Worm (Caenorhabditis elegans) whole organism, young adult: Measurements from ENCODE around the gene F55G7.3.
A peak's percentile ranks its signal among the peaks of the same experiment; 100 is the strongest.

Experiments
- B0019.2 ChIP-seq: fragments of 200-800 bp; sonication (Bioruptor generic); conservative IDR thresholded peaks from 2 replicates; pipeline ENCODE4 v1.3.6; 2022; ENCODE audit warnings: missing genetic modification reagents, missing genetic modification characterization, missing compliant biosample characterization
- B0035.1 ChIP-seq: sonication (generic microtip); optimal IDR thresholded peaks from 2 replicates; lab custom pipeline; 2016; ENCODE audit warnings: missing genetic modification characterization, mild to moderate bottlenecking, missing compliant biosample characterization, missing genotype, missing genetic modification reagents
- C06A6.2 ChIP-seq: fragments of 200-800 bp; sonication (Bioruptor generic); conservative IDR thresholded peaks from 2 replicates; pipeline ENCODE4 v1.3.6; 2022; ENCODE audit warnings: missing genetic modification characterization, missing compliant biosample characterization
- F33H1.4 ChIP-seq: fragments of 200-800 bp; sonication (Bioruptor generic); IDR thresholded peaks from 2 replicates; pipeline ENCODE4 v1.3.6; 2022; ENCODE audit warnings: missing genetic modification reagents, missing genetic modification characterization, missing compliant biosample characterization
- F39B2.1 ChIP-seq: fragments of 200-800 bp; sonication (Bioruptor generic); IDR thresholded peaks from 2 replicates; pipeline ENCODE4 v1.3.6; 2022; ENCODE audit warnings: missing genetic modification reagents, missing genetic modification characterization, missing compliant biosample characterization
- F52B5.7 ChIP-seq: sonication (generic microtip); optimal IDR thresholded peaks from 2 replicates; lab custom pipeline; 2016; ENCODE audit warnings: mild to moderate bottlenecking, missing genetic modification characterization, missing compliant biosample characterization
- F57A8.1 ChIP-seq: fragments of 200-800 bp; sonication (Bioruptor generic); optimal IDR thresholded peaks from 2 replicates; lab custom pipeline; 2018; ENCODE audit warnings: mild to moderate bottlenecking, missing genetic modification characterization, moderate library complexity, missing compliant biosample characterization
- K11D2.4 ChIP-seq: fragments of 200-800 bp; sonication (Bioruptor generic); IDR thresholded peaks from 2 replicates; pipeline ENCODE4 v1.3.6; 2022; ENCODE audit warnings: missing genetic modification reagents, missing genetic modification characterization, missing compliant biosample characterization
- K12H6.12 ChIP-seq: fragments of 200-800 bp; sonication (Bioruptor generic); optimal IDR thresholded peaks from 2 replicates; lab custom pipeline; 2018; ENCODE audit warnings: mild to moderate bottlenecking, missing genetic modification characterization, missing compliant biosample characterization
- Y53F4B.3 ChIP-seq: fragments of 200-800 bp; sonication (Bioruptor generic); IDR thresholded peaks from 2 replicates; pipeline ENCODE4 v1.3.6; 2022; ENCODE audit warnings: missing genetic modification reagents, missing genetic modification characterization, missing compliant biosample characterization
- Y53G8AR.9 ChIP-seq: fragments of 200-800 bp; sonication (Bioruptor generic); conservative IDR thresholded peaks from 2 replicates; pipeline ENCODE4 v1.3.6; 2022; ENCODE audit warnings: missing genetic modification reagents, missing genetic modification characterization, missing compliant biosample characterization
- Y95B8A.8 ChIP-seq: fragments of 200-800 bp; sonication (Bioruptor generic); IDR thresholded peaks from 2 replicates; pipeline ENCODE4 v1.3.6; 2022; ENCODE audit warnings: missing genetic modification reagents, missing genetic modification characterization, missing compliant biosample characterization
- ZK185.1 ChIP-seq: sonication (generic microtip); optimal IDR thresholded peaks from 2 replicates; lab custom pipeline; 2016; ENCODE audit warnings: mild to moderate bottlenecking, missing genetic modification characterization, missing compliant biosample characterization; ENCODE audit not compliant: poor library complexity, severe bottlenecking
- akir-1 ChIP-seq: fragments of 200-800 bp; sonication (Bioruptor generic); optimal IDR thresholded peaks from 2 replicates; lab custom pipeline; 2018; ENCODE audit warnings: mild to moderate bottlenecking, missing genetic modification characterization, moderate library complexity, missing compliant biosample characterization
- attf-5 ChIP-seq: fragments of 200-800 bp; sonication (Bioruptor generic); optimal IDR thresholded peaks from 2 replicates; lab custom pipeline; 2018; ENCODE audit warnings: mild to moderate bottlenecking, missing genetic modification characterization, missing compliant biosample characterization
- bed-2 ChIP-seq: fragments of 200-800 bp; sonication (Bioruptor generic); IDR thresholded peaks from 2 replicates; pipeline ENCODE4 v1.3.6; 2022; ENCODE audit warnings: missing genetic modification reagents, missing genetic modification characterization, missing compliant biosample characterization
- ccch-3 ChIP-seq: fragments of 200-800 bp; sonication (Bioruptor generic); optimal IDR thresholded peaks from 2 replicates; lab custom pipeline; 2018; ENCODE audit warnings: mild to moderate bottlenecking, missing genetic modification characterization, missing compliant biosample characterization
- cebp-2 ChIP-seq: fragments of 200-800 bp; sonication (Bioruptor generic); IDR thresholded peaks from 2 replicates; pipeline ENCODE4 v1.3.6; 2022; ENCODE audit warnings: missing genetic modification characterization, missing compliant biosample characterization
- ceh-27 ChIP-seq: fragments of 200-800 bp; sonication (Bioruptor generic); optimal IDR thresholded peaks from 2 replicates; lab custom pipeline; 2018; ENCODE audit warnings: mild to moderate bottlenecking, missing genetic modification characterization, moderate library complexity, missing compliant biosample characterization
- ceh-79 ChIP-seq: sonication (generic microtip); optimal IDR thresholded peaks from 2 replicates; lab custom pipeline; 2017; ENCODE audit warnings: mild to moderate bottlenecking, missing genetic modification characterization, missing compliant biosample characterization
- ceh-91 ChIP-seq: fragments of 200-800 bp; sonication (Bioruptor generic); IDR thresholded peaks from 2 replicates; pipeline ENCODE4 v1.3.6; 2022; ENCODE audit warnings: missing genetic modification reagents, missing genetic modification characterization, missing compliant biosample characterization
- chd-7 ChIP-seq: sonication (generic microtip); optimal IDR thresholded peaks from 2 replicates; lab custom pipeline; 2016; ENCODE audit warnings: mild to moderate bottlenecking, missing genetic modification characterization, moderate library complexity, missing compliant biosample characterization
- efl-1 ChIP-seq: fragments of 150-350 bp; optimal IDR thresholded peaks from 2 replicates; lab custom pipeline; 2014; ENCODE audit warnings: missing biosample characterization, missing genetic modification reagents, missing genetic modification characterization
- egl-18 ChIP-seq: fragments of 200-800 bp; sonication (Bioruptor generic); IDR thresholded peaks from 2 replicates; pipeline ENCODE4 v1.3.6; 2022; ENCODE audit warnings: missing genetic modification reagents, missing genetic modification characterization, missing compliant biosample characterization
- egl-44 ChIP-seq: fragments of 200-800 bp; sonication (Bioruptor generic); IDR thresholded peaks from 2 replicates; pipeline ENCODE4 v1.3.6; 2022; ENCODE audit warnings: missing genetic modification reagents, missing genetic modification characterization, missing compliant biosample characterization
- ets-4 ChIP-seq: fragments of 200-800 bp; sonication (Bioruptor generic); optimal IDR thresholded peaks from 2 replicates; lab custom pipeline; 2018; ENCODE audit warnings: mild to moderate bottlenecking, missing genetic modification characterization, missing compliant biosample characterization
- him-1 ChIP-seq: sonication (generic microtip); optimal IDR thresholded peaks from 2 replicates; lab custom pipeline; 2016; ENCODE audit warnings: missing genotype, missing genetic modification reagents, missing genetic modification characterization, missing compliant biosample characterization
- hlh-12 ChIP-seq: sonication (generic microtip); optimal IDR thresholded peaks from 2 replicates; lab custom pipeline; 2016; ENCODE audit warnings: missing genetic modification characterization, missing compliant biosample characterization
- hlh-26 ChIP-seq: fragments of 200-800 bp; sonication (Bioruptor generic); conservative IDR thresholded peaks from 2 replicates; pipeline ENCODE4 v1.3.6; 2022; ENCODE audit warnings: missing genetic modification reagents, missing genetic modification characterization, missing compliant biosample characterization
- hmg-20 ChIP-seq: fragments of 200-800 bp; sonication (Bioruptor generic); IDR thresholded peaks from 2 replicates; pipeline ENCODE4 v1.3.6; 2022; ENCODE audit warnings: missing genetic modification reagents, missing genetic modification characterization, missing compliant biosample characterization
- hrde-1 ChIP-seq: sonication (generic microtip); optimal IDR thresholded peaks from 2 replicates; lab custom pipeline; 2016; ENCODE audit warnings: missing genetic modification characterization, mild to moderate bottlenecking, missing compliant biosample characterization, moderate library complexity, missing genotype, missing genetic modification reagents, borderline replicate concordance
- lag-1 ChIP-seq: fragments of 200-800 bp; sonication (Bioruptor generic); IDR thresholded peaks from 2 replicates; pipeline ENCODE4 v1.3.6; 2022; ENCODE audit warnings: missing genetic modification reagents, missing genetic modification characterization, missing compliant biosample characterization
- let-607 ChIP-seq, 2 experiments: fragments of 200-800 bp in 1 of 2; sonication (Bioruptor generic) in 1 of 2; sonication (generic microtip) in 1 of 2; optimal IDR thresholded peaks; 2 replicates each; lab custom pipeline; 2016 to 2018; ENCODE audit warnings: mild to moderate bottlenecking in 2 of 2, missing compliant biosample characterization in 2 of 2, missing genetic modification characterization in 2 of 2, moderate library complexity in 2 of 2, missing genotype in 1 of 2
- lsy-27 ChIP-seq: sonication (generic microtip); optimal IDR thresholded peaks from 2 replicates; lab custom pipeline; 2017; ENCODE audit warnings: missing genetic modification characterization, mild to moderate bottlenecking, missing compliant biosample characterization, antibody characterized with exemption, missing genotype, borderline replicate concordance; ENCODE audit not compliant: insufficient read depth
- madf-6 ChIP-seq: fragments of 200-800 bp; sonication (Bioruptor generic); IDR thresholded peaks from 2 replicates; pipeline ENCODE4 v1.3.6; 2022; ENCODE audit warnings: missing genetic modification reagents, missing genetic modification characterization, missing compliant biosample characterization
- nfya-1 ChIP-seq: sonication (generic microtip); optimal IDR thresholded peaks from 2 replicates; lab custom pipeline; 2017; ENCODE audit warnings: antibody characterized with exemption, missing compliant biosample characterization, missing genetic modification characterization, borderline replicate concordance; ENCODE audit not compliant: insufficient read depth
- nfya-2 ChIP-seq: fragments of 200-800 bp; sonication (Bioruptor generic); IDR thresholded peaks from 2 replicates; pipeline ENCODE4 v1.3.6; 2022; ENCODE audit warnings: missing genetic modification reagents, missing genetic modification characterization, missing compliant biosample characterization
- nhr-179 ChIP-seq: sonication (generic microtip); optimal IDR thresholded peaks from 2 replicates; lab custom pipeline; 2016; ENCODE audit warnings: mild to moderate bottlenecking, missing genetic modification characterization, missing compliant biosample characterization
- pha-4 ChIP-seq: fragments of 150-350 bp; sonication (generic microtip); optimal IDR thresholded peaks from 2 replicates; lab custom pipeline; 2014; ENCODE audit warnings: missing biosample characterization, missing genetic modification reagents, missing genetic modification characterization
- repo-1 ChIP-seq: sonication (generic microtip); optimal IDR thresholded peaks from 2 replicates; lab custom pipeline; 2017; ENCODE audit warnings: mild to moderate bottlenecking, missing genetic modification characterization, missing compliant biosample characterization
- sdz-38 ChIP-seq: sonication (generic microtip); optimal IDR thresholded peaks from 2 replicates; lab custom pipeline; 2016; ENCODE audit warnings: missing genotype, missing genetic modification characterization, missing compliant biosample characterization
- snpc-1.1 ChIP-seq: sonication (generic microtip); optimal IDR thresholded peaks from 2 replicates; lab custom pipeline; 2017; ENCODE audit warnings: missing genetic modification characterization, mild to moderate bottlenecking, missing compliant biosample characterization, antibody characterized with exemption, moderate library complexity, missing genotype, missing genetic modification reagents; ENCODE audit not compliant: insufficient read depth
- snpc-3.4 ChIP-seq: sonication (generic microtip); optimal IDR thresholded peaks from 2 replicates; lab custom pipeline; 2017; ENCODE audit warnings: missing genetic modification characterization, mild to moderate bottlenecking, missing compliant biosample characterization, antibody characterized with exemption, moderate library complexity, missing genotype, missing genetic modification reagents
- tbp1 ChIP-seq: fragments of 200-800 bp; sonication (Bioruptor generic); optimal IDR thresholded peaks from 2 replicates; lab custom pipeline; 2018; ENCODE audit warnings: mild to moderate bottlenecking, missing genetic modification characterization, missing compliant biosample characterization
- unc-130 ChIP-seq: sonication (generic microtip); optimal IDR thresholded peaks from 2 replicates; lab custom pipeline; 2016; ENCODE audit warnings: missing genetic modification reagents, missing genetic modification characterization, missing compliant biosample characterization
- ztf-18 ChIP-seq: sonication (generic microtip); optimal IDR thresholded peaks from 2 replicates; lab custom pipeline; 2016; ENCODE audit warnings: missing genotype, mild to moderate bottlenecking, missing genetic modification characterization, missing compliant biosample characterization
- ztf-26 ChIP-seq: sonication (generic microtip); optimal IDR thresholded peaks from 2 replicates; lab custom pipeline; 2017; ENCODE audit warnings: missing genetic modification characterization, missing compliant biosample characterization
- ztf-3 ChIP-seq: fragments of 200-800 bp; sonication (Bioruptor generic); optimal IDR thresholded peaks from 2 replicates; lab custom pipeline; 2018; ENCODE audit warnings: mild to moderate bottlenecking, missing genetic modification characterization, missing compliant biosample characterization

F55G7.3 gene

DNA sequence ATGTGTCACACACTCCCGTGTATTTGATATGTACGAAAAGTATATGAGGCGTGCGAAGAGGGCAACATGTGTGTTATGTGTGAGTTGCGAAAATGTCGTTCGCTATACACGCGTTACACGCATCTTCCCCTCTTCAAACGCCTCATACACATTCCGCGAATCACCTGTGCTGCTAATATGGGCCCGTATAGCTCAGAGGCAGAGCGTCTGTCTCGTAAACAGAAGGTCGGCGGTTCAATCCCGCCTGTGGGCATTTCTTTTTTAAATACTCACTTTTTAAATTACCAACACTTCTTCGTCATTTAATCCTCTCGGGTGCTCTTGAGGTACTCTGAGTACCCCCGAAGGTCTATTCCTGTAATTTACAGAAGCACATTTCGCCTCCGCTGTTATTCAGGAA, 8.3 kb downstream of the F55G7.3 start (continued):
- TF ChIP-seq Y95B8A.8 (no peak), pha-4 (tag; lab: Kevin White, UChicago) (no peak), him-1 (peak; percentile 87), F39B2.1 (0 out of 2 replicates have a peak, but pooled peaks have one; percentile 21), K11D2.4 (GFP tag; lab: Robert Waterston, UW) (no peak), Y53G8AR.9 (GFP tag; lab: Robert Waterston, UW) (no peak), hlh-12 (no peak), F57A8.1 (GFP tag; lab: Kevin White, UChicago) (peak; percentile 22), attf-5 (GFP tag; lab: Kevin White, UChicago) (peak; percentile 70), K12H6.12 (tag; lab: Kevin White, UChicago) (no peak), ccch-3 (GFP tag; lab: Kevin White, UChicago) (no peak), chd-7 (tag; lab: Kevin White, UChicago) (peak; percentile 39), sdz-38 (tag; lab: Kevin White, UChicago) (no peak), snpc-1.1 (tag; lab: Kevin White, UChicago) (no peak), unc-130 (GFP tag; lab: Kevin White, UChicago) (no peak), egl-18 (GFP tag; lab: Robert Waterston, UW) (no peak), nhr-179 (no peak), lag-1 (GFP tag; lab: Robert Waterston, UW) (no peak), ceh-79 (tag; lab: Kevin White, UChicago) (no peak), tbp1 (GFP tag; lab: Kevin White, UChicago) (peak; percentile 94), ceh-27 (GFP tag; lab: Kevin White, UChicago) (peak; percentile 3), Y53F4B.3 (0 out of 2 replicates have a peak, but pooled peaks have one; percentile 26), hlh-26 (no peak), snpc-3.4 (tag; lab: Kevin White, UChicago) (peak; percentile 62), ZK185.1 (tag; lab: Kevin White, UChicago) (peak; percentile 50), C06A6.2 (no peak), egl-44 (GFP tag; lab: Robert Waterston, UW) (peak; percentile 78; the same call in 1 of the 2 replicates), B0035.1 (tag; lab: Kevin White, UChicago) (peak; percentile 42), let-607 (tag; optimal IDR thresholded peaks at IDR 0.05; lab: Kevin White, UChicago) (peak in 1 of 2 experiments; percentile 15), repo-1 (no peak), bed-2 (GFP tag; lab: Robert Waterston, UW) (no peak), ztf-18 (tag; lab: Kevin White, UChicago) (peak; percentile 58), nfya-2 (GFP tag; lab: Robert Waterston, UW) (no peak), lsy-27 (no peak), nfya-1 (tag; lab: Kevin White, UChicago) (no peak), F52B5.7 (tag; lab: Kevin White, UChicago) (no peak), F33H1.4 (no peak), madf-6 (GFP tag; lab: Robert Waterston, UW) (no peak; the same call in 1 of the 2 replicates), ztf-26 (tag; lab: Kevin White, UChicago) (no peak), akir-1 (GFP tag; lab: Kevin White, UChicago) (no peak), ets-4 (GFP tag; lab: Kevin White, UChicago) (peak; percentile 4), ztf-3 (GFP tag; lab: Kevin White, UChicago) (no peak), B0019.2 (no peak), ceh-91 (no peak), efl-1 (GFP tag; lab: Kevin White, UChicago) (no peak), cebp-2 (peak; percentile 85), hrde-1 (peak; percentile 17), hmg-20 (peak; percentile 16; the same call in 1 of the 2 replicates)
